Worm (Caenorhabditis elegans) whole organism, midembryonic: ENCODE results near the gene smrc-1.

ENCODE experiments used
- T22C8.4 ChIP-seq: fragments of 200-800 bp; sonication (Bioruptor generic); IDR thresholded peaks from 2 replicates; pipeline ENCODE4 v1.3.6; 2022; ENCODE audit warnings: missing genetic modification characterization, missing compliant biosample characterization
- cog-1 ChIP-seq: sonication (generic microtip); optimal IDR thresholded peaks from 2 replicates; lab custom pipeline; 2016; ENCODE audit warnings: missing genetic modification characterization, missing compliant biosample characterization
- flt-1 ChIP-seq: fragments of 200-800 bp; sonication (Bioruptor generic); IDR thresholded peaks from 2 replicates; pipeline ENCODE4 v1.3.6; 2022; ENCODE audit warnings: missing genetic modification characterization, missing compliant biosample characterization
- klf-2 ChIP-seq: fragments of 200-800 bp; sonication (Bioruptor generic); conservative IDR thresholded peaks from 2 replicates; pipeline ENCODE4 v1.3.6; 2022; ENCODE audit warnings: missing genetic modification reagents, missing genetic modification characterization, missing compliant biosample characterization
- med-1 ChIP-seq: sonication (generic microtip); optimal IDR thresholded peaks from 2 replicates; lab custom pipeline; 2017; ENCODE audit warnings: missing genetic modification characterization, mild to moderate bottlenecking, missing compliant biosample characterization, antibody characterized with exemption, missing genetic modification reagents; ENCODE audit not compliant: insufficient read depth
- ref-1 ChIP-seq: fragments of 200-800 bp; sonication (Bioruptor generic); conservative IDR thresholded peaks from 2 replicates; pipeline ENCODE4 v1.3.6; 2022; ENCODE audit warnings: missing genetic modification reagents, missing genetic modification characterization, missing compliant biosample characterization
- tab-1 ChIP-seq: fragments of 200-800 bp; sonication (Bioruptor generic); IDR thresholded peaks from 2 replicates; pipeline ENCODE4 v1.3.6; 2022; ENCODE audit warnings: missing genetic modification characterization, missing compliant biosample characterization
- ztf-23 ChIP-seq: fragments of 200-800 bp; sonication (Bioruptor generic); IDR thresholded peaks from 2 replicates; pipeline ENCODE4 v1.3.6; 2022; ENCODE audit warnings: missing genetic modification reagents, missing genetic modification characterization, missing compliant biosample characterization
- ztf-29 ChIP-seq: fragments of 200-800 bp; sonication (Bioruptor generic); IDR thresholded peaks from 2 replicates; pipeline ENCODE4 v1.3.6; 2022; ENCODE audit warnings: missing genetic modification reagents, missing genetic modification characterization, missing compliant biosample characterization

ce11 chrIII:6348578-6348977 lies 42.2 kb upstream of the smrc-1 start:
- TF ChIP-seq ztf-29 (GFP tag; lab: Robert Waterston, UW) = no peak
- no peak for TF ChIP-seq flt-1 (GFP tag; lab: Robert Waterston, UW)
- TF ChIP-seq klf-2 (GFP tag; lab: Robert Waterston, UW) = no peak
- no peak for TF ChIP-seq ref-1 (GFP tag; lab: Robert Waterston, UW)
- no peak for TF ChIP-seq ztf-23 (GFP tag; lab: Robert Waterston, UW)
- TF ChIP-seq T22C8.4 (GFP tag; lab: Robert Waterston, UW) = no peak
- TF ChIP-seq med-1 (GFP tag; lab: Kevin White, UChicago) = no peak
- TF ChIP-seq tab-1 (GFP tag; lab: Robert Waterston, UW) = 0 out of 2 replicates have a peak, but pooled peaks have one; percentile 34
- TF ChIP-seq cog-1 (tag; lab: Kevin White, UChicago) = no peak
